Worm (Caenorhabditis elegans): ENCODE results near the gene mre-11.

DNA sequence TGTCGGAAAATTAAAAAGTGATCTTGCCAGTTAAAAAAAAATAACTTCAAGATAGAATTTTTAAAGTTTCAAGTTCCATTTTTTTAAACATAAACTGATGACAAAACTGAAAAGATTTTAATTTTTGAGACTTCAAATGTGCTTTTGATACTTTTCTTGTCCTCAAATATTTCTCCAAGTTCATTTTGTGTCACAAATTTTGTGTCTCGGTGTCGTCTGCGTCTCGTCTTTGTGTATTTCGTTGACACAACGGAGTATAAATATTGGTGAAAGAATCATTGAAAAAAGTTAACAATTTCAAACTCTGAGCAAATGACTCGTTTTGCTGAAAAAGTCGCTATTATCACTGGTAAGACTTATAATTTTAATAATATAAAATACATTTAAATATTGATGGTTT lies 47.3 kb upstream of the mre-11 start, which contains the start of gene D1054.8:
- TF ChIP-seq ama-1 (optimal IDR thresholded peaks at IDR 0.05), result no peak
- TF ChIP-seq hnd-1 (tag; optimal IDR thresholded peaks at IDR 0.05), result no peak
- no peak for TF ChIP-seq ets-7 (tag; optimal IDR thresholded peaks at IDR 0.05)
- TF ChIP-seq pes-1 (GFP tag; IDR thresholded peaks at IDR 0.05), result no peak
- no peak for TF ChIP-seq ceh-13 (GFP tag; optimal IDR thresholded peaks at IDR 0.05)
- no peak for TF ChIP-seq ceh-36 (tag; optimal IDR thresholded peaks at IDR 0.05)
- no peak for TF ChIP-seq flt-1 (GFP tag; IDR thresholded peaks at IDR 0.05)
- no peak for TF ChIP-seq hmbx-1 (tag; optimal IDR thresholded peaks at IDR 0.05)
- no peak for TF ChIP-seq hmg-4 (GFP tag; optimal IDR thresholded peaks at IDR 0.05)
- TF ChIP-seq aly-1 (tag; optimal IDR thresholded peaks at IDR 0.05), result no peak
- no peak for TF ChIP-seq tbx-37 (GFP tag; conservative IDR thresholded peaks at IDR 0.05)
- no peak for TF ChIP-seq tbx-11 (GFP tag; IDR thresholded peaks at IDR 0.05)
